Worm (Caenorhabditis elegans) whole organism, mixed stage, embryonic: ENCODE results near the gene clc-6.

Experiments used
- lin-13 ChIP-seq: fragments of 150-350 bp; optimal IDR thresholded peaks from 2 replicates; lab custom pipeline; 2014; ENCODE audit warnings: missing biosample characterization, missing genetic modification characterization
- lin-32 ChIP-seq: fragments of 200-800 bp; sonication (Bioruptor generic); optimal IDR thresholded peaks from 2 replicates; lab custom pipeline; 2018; ENCODE audit warnings: mild to moderate bottlenecking, missing genetic modification characterization, missing compliant biosample characterization
- snpc-4 ChIP-seq: fragments of 150-350 bp; optimal IDR thresholded peaks from 2 replicates; lab custom pipeline; 2014; ENCODE audit warnings: missing biosample characterization, missing genetic modification characterization
- sptf-1 ChIP-seq: sonication (generic microtip); optimal IDR thresholded peaks from 2 replicates; lab custom pipeline; 2017; ENCODE audit warnings: mild to moderate bottlenecking, missing genetic modification characterization, moderate library complexity, missing compliant biosample characterization

ce11 chrV:11214569-11214968, 18.6 kb upstream of the clc-6 start:
- TF ChIP-seq lin-13 (no peak), sptf-1 (tag; lab: Kevin White, UChicago) (no peak), lin-32 (GFP tag; lab: Kevin White, UChicago) (no peak), snpc-4 (tag; lab: Kevin White, UChicago) (no peak)
